Fruit fly (Drosophila melanogaster) whole organism, embryonic: ENCODE data around the gene Nse4.

Experiments
- Atf3 ChIP-seq: fragments of 200-800 bp; sonication (Bioruptor generic); optimal IDR thresholded peaks from 3 replicates; lab custom pipeline; 2016; ENCODE audit warnings: missing biosample characterization, missing genetic modification characterization
- BEAF-32 ChIP-seq: fragments of 200-800 bp; sonication (Bioruptor generic); optimal IDR thresholded peaks from 3 replicates; lab custom pipeline; 2017; ENCODE audit warnings: missing biosample characterization, missing genetic modification characterization, mild to moderate bottlenecking, moderate library complexity, missing genetic modification reagents
- CG10431 ChIP-seq: fragments of 200-800 bp; sonication (Bioruptor generic); optimal IDR thresholded peaks from 3 replicates; lab custom pipeline; 2018; ENCODE audit warnings: missing biosample characterization, mild to moderate bottlenecking, missing genetic modification characterization
- CG10462 ChIP-seq: fragments of 200-800 bp; sonication (Bioruptor generic); optimal IDR thresholded peaks from 2 replicates; lab custom pipeline; 2016; ENCODE audit warnings: missing biosample characterization, missing genetic modification characterization
- CG11398 ChIP-seq: fragments of 200-800 bp; sonication (Bioruptor generic); optimal IDR thresholded peaks from 2 replicates; lab custom pipeline; 2016; ENCODE audit warnings: missing biosample characterization, missing genetic modification characterization
- CG12155 ChIP-seq: fragments of 200-800 bp; sonication (Bioruptor generic); optimal IDR thresholded peaks from 3 replicates; lab custom pipeline; 2016; ENCODE audit warnings: missing biosample characterization, missing genetic modification characterization
- CG14965 ChIP-seq: fragments of 200-800 bp; sonication (Bioruptor generic); optimal IDR thresholded peaks from 2 replicates; lab custom pipeline; 2016; ENCODE audit warnings: missing biosample characterization, missing genetic modification characterization, borderline replicate concordance
- CG17359 ChIP-seq: fragments of 200-800 bp; sonication (Bioruptor generic); optimal IDR thresholded peaks from 3 replicates; lab custom pipeline; 2018; ENCODE audit warnings: missing biosample characterization, mild to moderate bottlenecking, missing genetic modification characterization, moderate library complexity
- CG17361 ChIP-seq: fragments of 200-800 bp; sonication (Bioruptor generic); IDR thresholded peaks from 3 replicates; pipeline ENCODE4 v1.3.6; 2022; ENCODE audit warnings: missing biosample characterization, missing genetic modification characterization
- CG2202 ChIP-seq: fragments of 200-800 bp; sonication (Bioruptor generic); optimal IDR thresholded peaks from 2 replicates; lab custom pipeline; 2018; ENCODE audit warnings: missing biosample characterization, mild to moderate bottlenecking, missing genetic modification characterization
- CG30020 ChIP-seq: fragments of 200-800 bp; optimal IDR thresholded peaks from 2 replicates; lab custom pipeline; 2019; ENCODE audit warnings: missing biosample characterization, mild to moderate bottlenecking, missing genetic modification characterization, moderate library complexity
- CG3163 ChIP-seq: fragments of 200-800 bp; sonication (Bioruptor generic); optimal IDR thresholded peaks from 3 replicates; lab custom pipeline; 2016; ENCODE audit warnings: missing biosample characterization, missing genetic modification characterization
- CG33213 ChIP-seq: fragments of 200-800 bp; sonication (Bioruptor generic); optimal IDR thresholded peaks from 3 replicates; lab custom pipeline; 2016; ENCODE audit warnings: missing biosample characterization, missing genetic modification characterization
- CG34224 ChIP-seq: fragments of 200-800 bp; sonication (Bioruptor generic); IDR thresholded peaks from 3 replicates; pipeline ENCODE4 v1.3.6; 2022; ENCODE audit warnings: missing biosample characterization, missing genetic modification characterization; ENCODE audit not compliant: partially characterized antibody
- CG4730 ChIP-seq: fragments of 200-800 bp; sonication (Bioruptor generic); IDR thresholded peaks from 2 replicates; pipeline ENCODE4 v1.3.6; 2022; ENCODE audit warnings: missing biosample characterization, missing genetic modification characterization
- CG6654 ChIP-seq: fragments of 200-800 bp; sonication (Bioruptor generic); optimal IDR thresholded peaks from 2 replicates; lab custom pipeline; 2017; ENCODE audit warnings: missing biosample characterization, mild to moderate bottlenecking, missing genetic modification characterization
- CG6854 ChIP-seq: fragments of 200-800 bp; sonication (Bioruptor generic); optimal IDR thresholded peaks from 3 replicates; lab custom pipeline; 2017; ENCODE audit warnings: missing biosample characterization, mild to moderate bottlenecking, missing genetic modification characterization
- CG8290 ChIP-seq, 3 experiments: fragments of 200-800 bp; sonication (Bioruptor generic); optimal IDR thresholded peaks; 2 replicates each; lab custom pipeline; 2016 to 2019; ENCODE audit warnings: missing biosample characterization in 3 of 3, missing genetic modification characterization in 3 of 3, mild to moderate bottlenecking in 2 of 3, moderate library complexity in 1 of 3
- CG8478 ChIP-seq: fragments of >200 bp; optimal IDR thresholded peaks from 2 replicates; lab custom pipeline; 2018
- CG8944 ChIP-seq: fragments of 200-800 bp; sonication (Bioruptor generic); optimal IDR thresholded peaks from 3 replicates; lab custom pipeline; 2016; ENCODE audit warnings: missing biosample characterization, missing genetic modification characterization
- CG9797 ChIP-seq: fragments of 200-800 bp; sonication (Bioruptor generic); optimal IDR thresholded peaks from 3 replicates; lab custom pipeline; 2018; ENCODE audit warnings: missing biosample characterization, mild to moderate bottlenecking, missing genetic modification characterization
- CHES-1-like ChIP-seq: fragments of 200-800 bp; sonication (Bioruptor generic); optimal IDR thresholded peaks from 2 replicates; lab custom pipeline; 2016; ENCODE audit warnings: missing biosample characterization, missing genetic modification characterization
- Camta ChIP-seq: fragments of 200-800 bp; sonication (Bioruptor generic); optimal IDR thresholded peaks from 2 replicates; lab custom pipeline; 2016; ENCODE audit warnings: missing biosample characterization, missing genetic modification characterization
- D19A ChIP-seq: fragments of 200-800 bp; optimal IDR thresholded peaks from 3 replicates; lab custom pipeline; 2019; ENCODE audit warnings: missing biosample characterization, mild to moderate bottlenecking, missing genetic modification characterization, moderate library complexity
- Doc2 ChIP-seq: fragments of 200-800 bp; sonication (Bioruptor generic); IDR thresholded peaks from 2 replicates; pipeline ENCODE4 v1.3.6; 2022; ENCODE audit warnings: missing biosample characterization, missing genetic modification characterization
- Lhr ChIP-seq: fragments of 200-800 bp; sonication (Bioruptor generic); optimal IDR thresholded peaks from 3 replicates; lab custom pipeline; 2017; ENCODE audit warnings: mild to moderate bottlenecking, missing biosample characterization, missing genetic modification reagents, missing genetic modification characterization
- Med ChIP-seq: fragments of 200-800 bp; sonication (Bioruptor generic); peaks from one replicate; lab custom pipeline; 2016; ENCODE audit warnings: missing biosample characterization, missing genetic modification characterization, mild to moderate bottlenecking, inconsistent platforms, moderate library complexity
- Ravus ChIP-seq: fragments of 200-800 bp; sonication (Bioruptor generic); IDR thresholded peaks from 2 replicates; pipeline ENCODE4 v1.3.6; 2022; ENCODE audit warnings: missing biosample characterization, missing genetic modification characterization
- Rx ChIP-seq: fragments of 200-800 bp; sonication (Bioruptor generic); IDR thresholded peaks from 2 replicates; pipeline ENCODE4 v1.3.6; 2022; ENCODE audit warnings: missing biosample characterization, missing genetic modification characterization
- Sox102F ChIP-seq: fragments of 200-800 bp; sonication (Bioruptor generic); optimal IDR thresholded peaks from 2 replicates; lab custom pipeline; 2018; ENCODE audit warnings: missing biosample characterization, mild to moderate bottlenecking, missing genetic modification characterization, moderate library complexity
- az2 ChIP-seq: fragments of 200-800 bp; sonication (Bioruptor generic); optimal IDR thresholded peaks from 3 replicates; lab custom pipeline; 2016; ENCODE audit warnings: missing biosample characterization, missing genetic modification characterization
- da ChIP-seq: fragments of 200-800 bp; sonication (Bioruptor generic); optimal IDR thresholded peaks from 2 replicates; lab custom pipeline; 2016; ENCODE audit warnings: missing biosample characterization, missing genetic modification characterization
- dati ChIP-seq: fragments of 200-800 bp; sonication (Bioruptor generic); IDR thresholded peaks from 2 replicates; pipeline ENCODE4 v1.3.6; 2022; ENCODE audit warnings: missing biosample characterization, missing genetic modification characterization
- en ChIP-seq: fragments of 200-800 bp; sonication (Bioruptor generic); optimal IDR thresholded peaks from 2 replicates; lab custom pipeline; 2016; ENCODE audit warnings: missing biosample characterization, missing genetic modification characterization
- ewg ChIP-seq: fragments of 200-800 bp; sonication (Bioruptor generic); optimal IDR thresholded peaks from 3 replicates; lab custom pipeline; 2017; ENCODE audit warnings: mild to moderate bottlenecking, missing biosample characterization, missing genetic modification reagents, missing genetic modification characterization
- fd96Cb ChIP-seq: fragments of 200-800 bp; sonication (Bioruptor generic); optimal IDR thresholded peaks from 2 replicates; lab custom pipeline; 2018; ENCODE audit warnings: missing biosample characterization, mild to moderate bottlenecking, missing genetic modification characterization, moderate library complexity
- gcm ChIP-seq: fragments of 200-800 bp; sonication (Bioruptor generic); optimal IDR thresholded peaks from 2 replicates; lab custom pipeline; 2019; ENCODE audit warnings: missing biosample characterization, mild to moderate bottlenecking, missing genetic modification characterization, moderate library complexity
- gem ChIP-seq: fragments of 200-800 bp; sonication (Bioruptor generic); optimal IDR thresholded peaks from 2 replicates; lab custom pipeline; 2019; ENCODE audit warnings: missing biosample characterization, mild to moderate bottlenecking, missing genetic modification characterization, moderate library complexity
- ham ChIP-seq: fragments of 200-800 bp; sonication (Bioruptor generic); IDR thresholded peaks from 2 replicates; pipeline ENCODE4 v1.3.6; 2022; ENCODE audit warnings: missing biosample characterization, missing genetic modification characterization
- hb ChIP-seq: fragments of 200-800 bp; sonication (Bioruptor generic); IDR thresholded peaks from 3 replicates; pipeline ENCODE4 v1.3.6; 2022; ENCODE audit warnings: missing biosample characterization, missing genetic modification characterization; ENCODE audit not compliant: partially characterized antibody
- odd ChIP-seq: fragments of 200-800 bp; sonication (Bioruptor generic); optimal IDR thresholded peaks from 2 replicates; lab custom pipeline; 2017; ENCODE audit warnings: missing biosample characterization, mild to moderate bottlenecking, missing genetic modification characterization
- ro ChIP-seq: fragments of 200-800 bp; sonication (Bioruptor generic); IDR thresholded peaks from 2 replicates; pipeline ENCODE4 v1.3.6; 2022; ENCODE audit warnings: missing biosample characterization, missing genetic modification characterization
- schlank ChIP-seq: fragments of 200-800 bp; sonication (Bioruptor generic); optimal IDR thresholded peaks from 2 replicates; lab custom pipeline; 2018; ENCODE audit warnings: missing biosample characterization, mild to moderate bottlenecking, missing genetic modification characterization
- scrt ChIP-seq: fragments of 200-800 bp; sonication (Bioruptor generic); optimal IDR thresholded peaks from 2 replicates; lab custom pipeline; 2018; ENCODE audit warnings: missing biosample characterization, mild to moderate bottlenecking, missing genetic modification characterization, moderate library complexity
- sens-2 ChIP-seq: fragments of 200-800 bp; sonication (Bioruptor generic); IDR thresholded peaks from 2 replicates; pipeline ENCODE4 v1.3.6; 2022; ENCODE audit warnings: missing biosample characterization, missing genetic modification characterization
- sim ChIP-seq: fragments of 200-800 bp; sonication (Bioruptor generic); IDR thresholded peaks from 2 replicates; pipeline ENCODE4 v1.3.6; 2022; ENCODE audit warnings: missing biosample characterization, missing genetic modification characterization
- so ChIP-seq: fragments of 200-800 bp; sonication (Bioruptor generic); IDR thresholded peaks from 3 replicates; pipeline ENCODE4 v1.3.6; 2022; ENCODE audit warnings: missing biosample characterization, missing genetic modification characterization
- sr ChIP-seq: fragments of 200-800 bp; sonication (Bioruptor generic); IDR thresholded peaks from 3 replicates; pipeline ENCODE4 v1.3.6; 2022; ENCODE audit warnings: missing biosample characterization, missing genetic modification characterization
- tin ChIP-seq: fragments of 200-800 bp; sonication (Bioruptor generic); optimal IDR thresholded peaks from 3 replicates; lab custom pipeline; 2016; ENCODE audit warnings: missing biosample characterization, missing genetic modification characterization
- tio ChIP-seq: fragments of 200-800 bp; sonication (Bioruptor generic); optimal IDR thresholded peaks from 2 replicates; lab custom pipeline; 2017; ENCODE audit warnings: missing biosample characterization, missing genetic modification characterization, inconsistent platforms
- usp ChIP-seq: fragments of >200 bp; optimal IDR thresholded peaks from 2 replicates; lab custom pipeline; 2017; ENCODE audit warnings: missing biosample characterization, missing genetic modification characterization

Nse4 gene

DNA sequence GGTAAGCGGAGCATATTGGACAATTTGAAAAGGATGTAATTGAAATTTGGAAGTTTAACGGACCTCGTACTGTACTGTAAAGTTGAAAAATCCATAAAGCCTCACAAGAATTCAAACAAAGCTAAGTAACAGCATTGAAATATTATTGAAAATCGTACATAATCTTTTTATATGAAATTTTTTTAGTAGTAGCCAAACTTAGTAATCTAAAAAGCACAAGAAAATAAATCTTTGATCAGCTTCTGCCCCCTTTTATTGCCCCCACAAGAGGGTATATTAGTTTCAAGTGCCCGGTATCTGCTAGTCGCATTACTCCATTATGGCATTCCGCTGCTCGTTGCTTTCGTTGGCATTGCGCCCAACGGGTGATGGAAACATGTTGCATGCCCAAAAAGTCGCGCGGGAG is 27.6 kb downstream of the Nse4 start (continued):
- TF ChIP-seq gcm (GFP tag; lab: Kevin White, UChicago) (no peak), hb (no peak), az2 (peak; percentile 60), CG8478 (lab: Kevin White, UChicago) (no peak), Camta (GFP tag; lab: Kevin White, UChicago) (peak; percentile 66), Atf3 (peak; percentile 34), CG10431 (no peak), sim (peak; percentile 31; the same call in 1 of the 2 replicates), Ravus (GFP tag; lab: Robert Waterston, UW) (no peak), odd (GFP tag; lab: Kevin White, UChicago) (peak; percentile 41), usp (GFP tag; lab: Kevin White, UChicago) (no peak), CHES-1-like (no peak), CG3163 (GFP tag; lab: Kevin White, UChicago) (no peak), scrt (no peak), en (GFP tag; lab: Kevin White, UChicago) (peak; percentile 1), CG11398 (peak; percentile 21), Rx (GFP tag; lab: Robert Waterston, UW) (peak; percentile 26; the same call in 1 of the 2 replicates), CG4730 (GFP tag; lab: Robert Waterston, UW) (no peak), D19A (tag; lab: Kevin White, UChicago) (peak; percentile 64), CG34224 (GFP tag; lab: Robert Waterston, UW) (no peak), sr (GFP tag; lab: Robert Waterston, UW) (no peak), BEAF-32 (GFP tag; lab: Kevin White, UChicago) (no peak), schlank (tag; lab: Kevin White, UChicago) (no peak), CG12155 (GFP tag; lab: Kevin White, UChicago) (peak; percentile 14), gem (peak; percentile 73), da (GFP tag; lab: Kevin White, UChicago) (no peak), CG17361 (GFP tag; lab: Robert Waterston, UW) (peak; percentile 87), dati (GFP tag; lab: Robert Waterston, UW) (no peak), CG17359 (tag; lab: Kevin White, UChicago) (peak; percentile 74), Lhr (peak; percentile 16), CG30020 (no peak), ewg (peak; percentile 55), tio (peak; percentile 74), ham (GFP tag; lab: Robert Waterston, UW) (no peak), CG6654 (GFP tag; lab: Kevin White, UChicago) (peak; percentile 32), CG8290 (GFP tag; optimal IDR thresholded peaks at IDR 0.05; lab: Kevin White, UChicago) (no peak), CG8290 (tag; optimal IDR thresholded peaks at IDR 0.05; lab: Kevin White, UChicago) (no peak), CG8944 (GFP tag; lab: Kevin White, UChicago) (peak; percentile 51), ro (GFP tag; lab: Robert Waterston, UW) (no peak), Sox102F (GFP tag; lab: Kevin White, UChicago) (peak; percentile 66), CG2202 (tag; lab: Kevin White, UChicago) (peak; percentile 17), tin (GFP tag; lab: Kevin White, UChicago) (peak; percentile 63), Med (peak; percentile 84), so (GFP tag; lab: Robert Waterston, UW) (0 out of 3 replicates have a peak, but pooled peaks have one; percentile 11), CG33213 (peak; percentile 36), CG14965 (GFP tag; lab: Kevin White, UChicago) (peak; percentile 29), sens-2 (no peak), fd96Cb (peak; percentile 74), Doc2 (GFP tag; lab: Robert Waterston, UW) (no peak), CG6854 (no peak), CG9797 (GFP tag; lab: Kevin White, UChicago) (no peak), CG10462 (GFP tag; lab: Kevin White, UChicago) (peak; percentile 15)
